Worm (Caenorhabditis elegans) whole organism, L3 larva: ENCODE data around the gene str-103.

Experiments
- ceh-28 ChIP-seq: fragments of 150-350 bp; optimal IDR thresholded peaks from 2 replicates; lab custom pipeline; 2014; ENCODE audit warnings: missing biosample characterization, missing genetic modification reagents, missing genetic modification characterization
- daf-12 ChIP-seq: fragments of 150-350 bp; optimal IDR thresholded peaks from 2 replicates; lab custom pipeline; 2014; ENCODE audit warnings: missing biosample characterization, missing genetic modification reagents, missing genetic modification characterization
- elt-1 ChIP-seq: fragments of 150-350 bp; optimal IDR thresholded peaks from 2 replicates; lab custom pipeline; 2014; ENCODE audit warnings: missing biosample characterization, missing genetic modification characterization
- elt-2 ChIP-seq: sonication (generic microtip); optimal IDR thresholded peaks from 2 replicates; lab custom pipeline; 2016; ENCODE audit warnings: missing genetic modification reagents, mild to moderate bottlenecking, missing genetic modification characterization, missing compliant biosample characterization
- jun-1 ChIP-seq: fragments of 150-350 bp; optimal IDR thresholded peaks from 2 replicates; lab custom pipeline; 2014; ENCODE audit warnings: missing biosample characterization, missing genetic modification reagents, missing genetic modification characterization
- lin-15B ChIP-seq: fragments of 150-350 bp; optimal IDR thresholded peaks from 2 replicates; lab custom pipeline; 2014; ENCODE audit warnings: missing biosample characterization, missing genetic modification characterization
- nfya-1 ChIP-seq: sonication (generic microtip); optimal IDR thresholded peaks from 2 replicates; lab custom pipeline; 2017; ENCODE audit warnings: missing genetic modification characterization, mild to moderate bottlenecking, missing compliant biosample characterization, antibody characterized with exemption, moderate library complexity; ENCODE audit not compliant: insufficient read depth
- nhr-12 ChIP-seq: fragments of 150-350 bp; optimal IDR thresholded peaks from 2 replicates; lab custom pipeline; 2014; ENCODE audit warnings: missing biosample characterization, missing genetic modification characterization
- unc-39 ChIP-seq: sonication (generic microtip); optimal IDR thresholded peaks from 4 replicates; lab custom pipeline; 2017; ENCODE audit warnings: missing biosample characterization, missing genetic modification characterization
- unc-62 ChIP-seq: fragments of 150-350 bp; sonication (generic microtip); optimal IDR thresholded peaks from 4 replicates; lab custom pipeline; 2014; ENCODE audit warnings: missing biosample characterization, missing genetic modification reagents, missing genetic modification characterization
- zag-1 ChIP-seq: fragments of 150-350 bp; optimal IDR thresholded peaks from 2 replicates; lab custom pipeline; 2014; ENCODE audit warnings: missing biosample characterization, missing genetic modification characterization
- ztf-4 ChIP-seq: fragments of 150-350 bp; optimal IDR thresholded peaks from 2 replicates; lab custom pipeline; 2014; ENCODE audit warnings: missing biosample characterization, missing genetic modification characterization

- TF ChIP-seq unc-62 (GFP tag; lab: Kevin White, UChicago) (no peak), ztf-4 (no peak), nhr-12 (tag; lab: Kevin White, UChicago) (no peak), daf-12 (tag; lab: Kevin White, UChicago) (no peak), elt-2 (tag; lab: Kevin White, UChicago) (peak; percentile 18), ceh-28 (no peak), nfya-1 (tag; lab: Kevin White, UChicago) (no peak), lin-15B (tag; lab: Kevin White, UChicago) (no peak), jun-1 (tag; lab: Kevin White, UChicago) (no peak), elt-1 (tag; lab: Kevin White, UChicago) (no peak), unc-39 (no peak), zag-1 (tag; lab: Kevin White, UChicago) (no peak)
Measured at ce11 chrV:16080678-16081077, 37.8 kb downstream of the str-103 start.
